Fruit fly (Drosophila melanogaster) ovary, adult (tissue): ENCODE results near the gene Cyp308a1.

Experiments used
- CG17801 ChIP-seq: fragments of 200-800 bp; optimal IDR thresholded peaks from 2 replicates; lab custom pipeline; 2019; ENCODE audit warnings: missing biosample characterization, mild to moderate bottlenecking, missing genetic modification characterization, moderate library complexity; ENCODE audit not compliant: partially characterized antibody

Gene Cyp308a1

dm6 chrX:18685726-18686125 lies 23.9 kb upstream of the Cyp308a1 start, which contains the start of gene phtm:
Gene phtm (plus strand): TSS chrX:18685766.
- TF ChIP-seq CG17801 = no peak

- no peak for TF ChIP-seq CG17801
Measured at dm6 chrX:18692948-18693502, 16.6 kb upstream of the Cyp308a1 start, which contains the start of gene Cyp18a1. Gene Cyp18a1 (minus strand): TSS chrX:18693042.

- TF ChIP-seq CG17801 = no peak
Measured at dm6 chrX:18695603-18696002, 14.1 kb upstream of the Cyp308a1 start.

- TF ChIP-seq CG17801 = no peak
Measured at dm6 chrX:18699268-18700140, 10.2 kb upstream of the Cyp308a1 start.

dm6 chrX:18700586-18700985 lies 9.1 kb upstream of the Cyp308a1 start:
- TF ChIP-seq CG17801 = no peak

dm6 chrX:18701752-18702151 lies 7.9 kb upstream of the Cyp308a1 start:
- no peak for TF ChIP-seq CG17801

- no peak for TF ChIP-seq CG17801
Measured at dm6 chrX:18702245-18702644, 7.4 kb upstream of the Cyp308a1 start.

- TF ChIP-seq CG17801 = no peak
Measured at dm6 chrX:18703875-18704274, 5.8 kb upstream of the Cyp308a1 start.

dm6 chrX:18725572-18725971 lies 15.9 kb downstream of the Cyp308a1 start, which contains the start of gene CG42302:
Gene CG42302 (minus strand): TSS chrX:18725672.
- no peak for TF ChIP-seq CG17801

- TF ChIP-seq CG17801 = no peak
Measured at dm6 chrX:18726270-18726669, 16.6 kb downstream of the Cyp308a1 start, which contains the start of gene CCKLR-17D1. Gene CCKLR-17D1 (minus strand): TSS chrX:18726572.

- TF ChIP-seq CG17801 = no peak
Measured at dm6 chrX:18739795-18740194, 30.1 kb downstream of the Cyp308a1 start, which contains the start of gene CG6873. Gene CG6873 (minus strand): TSS chrX:18739895.

dm6 chrX:18748206-18748605 lies 38.5 kb downstream of the Cyp308a1 start, which contains the start of gene CG12609:
Gene CG12609 (minus strand): TSS chrX:18748306.
- TF ChIP-seq CG17801 = no peak
